Fruit fly (Drosophila melanogaster): ENCODE data around the gene pll.

dm6 chr3R:27240967-27241366, 12.0 kb downstream of the pll start, which contains the start of gene CG17991:
- TF ChIP-seq pan (optimal IDR thresholded peaks at IDR 0.05): no peak
- TF ChIP-seq EcR (GFP tag; optimal IDR thresholded peaks at IDR 0.05): no peak
- TF ChIP-seq CG8478 (optimal IDR thresholded peaks at IDR 0.05): no peak

Data from whole organism.